Worm (Caenorhabditis elegans): ENCODE data around the gene T27A8.2.

DNA sequence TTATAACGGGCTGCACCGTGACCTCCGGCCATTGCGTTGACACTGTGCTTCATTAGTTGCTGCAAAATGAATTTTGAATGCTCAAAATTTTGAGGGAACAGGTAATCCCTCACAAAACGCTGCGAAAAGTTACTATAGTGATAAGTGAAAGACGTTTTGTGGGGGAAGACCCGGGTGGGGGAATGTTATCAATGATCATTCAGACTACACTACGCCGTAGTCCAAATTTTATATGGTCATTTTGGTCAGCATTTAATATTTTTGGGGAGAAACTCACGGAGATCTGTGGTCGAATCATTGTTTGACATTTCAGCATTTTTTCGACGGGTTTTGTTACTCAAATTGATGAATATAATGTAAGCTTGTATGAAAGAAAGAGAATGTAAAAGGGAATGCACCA, 19.6 kb downstream of the T27A8.2 start:
- TF ChIP-seq nhr-237 (tag; optimal IDR thresholded peaks at IDR 0.05) = no peak
- no peak for TF ChIP-seq nhr-6 (tag; optimal IDR thresholded peaks at IDR 0.05)
- TF ChIP-seq nhr-12 (tag; optimal IDR thresholded peaks at IDR 0.05) = no peak
- TF ChIP-seq zag-1 (tag; optimal IDR thresholded peaks at IDR 0.05) = no peak
- no peak for TF ChIP-seq nhr-10 (tag; optimal IDR thresholded peaks at IDR 0.05)
- no peak for TF ChIP-seq ama-1 (optimal IDR thresholded peaks at IDR 0.05)
- no peak for TF ChIP-seq elt-1 (tag; optimal IDR thresholded peaks at IDR 0.05)
